Fruit fly (Drosophila melanogaster) whole organism, embryonic: ENCODE data around the gene CG13258.

Source experiments
- CG10543 ChIP-seq: fragments of 200-800 bp; sonication (Bioruptor generic); optimal IDR thresholded peaks from 3 replicates; lab custom pipeline; 2017; ENCODE audit warnings: missing biosample characterization, mild to moderate bottlenecking, missing genetic modification characterization, moderate library complexity
- CG11247 ChIP-seq: fragments of 200-800 bp; sonication (Bioruptor generic); IDR thresholded peaks from 2 replicates; pipeline ENCODE4 v1.3.6; 2022; ENCODE audit warnings: missing biosample characterization, missing genetic modification characterization
- CG13894 ChIP-seq: fragments of 200-800 bp; sonication (Bioruptor generic); optimal IDR thresholded peaks from 3 replicates; lab custom pipeline; 2018; ENCODE audit warnings: missing biosample characterization, mild to moderate bottlenecking, missing genetic modification characterization, moderate library complexity
- CG17186 ChIP-seq: fragments of 200-800 bp; sonication (Bioruptor generic); optimal IDR thresholded peaks from 3 replicates; lab custom pipeline; 2017; ENCODE audit warnings: missing biosample characterization, missing genetic modification reagents, missing genetic modification characterization
- CG1792 ChIP-seq: fragments of 200-800 bp; sonication (Bioruptor generic); optimal IDR thresholded peaks from 2 replicates; lab custom pipeline; 2016; ENCODE audit warnings: missing biosample characterization, missing genetic modification characterization
- CG18476 ChIP-seq: fragments of 200-800 bp; sonication (Bioruptor generic); optimal IDR thresholded peaks from 2 replicates; lab custom pipeline; 2016; ENCODE audit warnings: missing biosample characterization, mild to moderate bottlenecking, missing genetic modification characterization
- CG18764 ChIP-seq: fragments of 200-800 bp; sonication (Bioruptor generic); optimal IDR thresholded peaks from 3 replicates; lab custom pipeline; 2016; ENCODE audit warnings: missing biosample characterization, missing genetic modification characterization
- CG2202 ChIP-seq: fragments of 200-800 bp; sonication (Bioruptor generic); optimal IDR thresholded peaks from 2 replicates; lab custom pipeline; 2018; ENCODE audit warnings: missing biosample characterization, mild to moderate bottlenecking, missing genetic modification characterization
- CG2678 ChIP-seq: fragments of 200-800 bp; sonication (Bioruptor generic); optimal IDR thresholded peaks from 3 replicates; lab custom pipeline; 2019; ENCODE audit warnings: missing biosample characterization, mild to moderate bottlenecking, missing genetic modification characterization, moderate library complexity
- CG2875 ChIP-seq: fragments of 200-800 bp; sonication (Bioruptor generic); optimal IDR thresholded peaks from 2 replicates; lab custom pipeline; 2017; ENCODE audit warnings: missing biosample characterization, mild to moderate bottlenecking, missing genetic modification characterization, missing genetic modification reagents
- CG31441 ChIP-seq: fragments of 200-800 bp; sonication (Bioruptor generic); IDR thresholded peaks from 2 replicates; pipeline ENCODE4 v1.3.6; 2022; ENCODE audit warnings: missing biosample characterization, missing genetic modification characterization
- CG3407 ChIP-seq: fragments of 200-800 bp; sonication (Bioruptor generic); optimal IDR thresholded peaks from 2 replicates; lab custom pipeline; 2018; ENCODE audit warnings: missing biosample characterization, mild to moderate bottlenecking, missing genetic modification characterization
- CG34224 ChIP-seq: fragments of 200-800 bp; sonication (Bioruptor generic); IDR thresholded peaks from 3 replicates; pipeline ENCODE4 v1.3.6; 2022; ENCODE audit warnings: missing biosample characterization, missing genetic modification characterization; ENCODE audit not compliant: partially characterized antibody
- CG6683 ChIP-seq: fragments of 200-800 bp; sonication (Bioruptor generic); optimal IDR thresholded peaks from 2 replicates; lab custom pipeline; 2017; ENCODE audit warnings: missing biosample characterization, mild to moderate bottlenecking, missing genetic modification characterization, missing genetic modification reagents
- CG7987 ChIP-seq: fragments of 200-800 bp; sonication (Bioruptor generic); optimal IDR thresholded peaks from 2 replicates; lab custom pipeline; 2018; ENCODE audit warnings: missing biosample characterization, mild to moderate bottlenecking, missing genetic modification characterization, moderate library complexity
- CG8089 ChIP-seq: fragments of 200-800 bp; sonication (Bioruptor generic); optimal IDR thresholded peaks from 3 replicates; lab custom pipeline; 2016; ENCODE audit warnings: missing biosample characterization, missing genetic modification characterization
- CG8388 ChIP-seq: fragments of 200-800 bp; sonication (Bioruptor generic); optimal IDR thresholded peaks from 2 replicates; lab custom pipeline; 2019; ENCODE audit warnings: missing biosample characterization, mild to moderate bottlenecking, missing genetic modification characterization, moderate library complexity
- CG9609 ChIP-seq: fragments of 200-800 bp; sonication (Bioruptor generic); optimal IDR thresholded peaks from 3 replicates; lab custom pipeline; 2016; ENCODE audit warnings: missing biosample characterization, missing genetic modification characterization
- Chrac-16 ChIP-seq: fragments of 200-800 bp; sonication (Bioruptor generic); optimal IDR thresholded peaks from 3 replicates; lab custom pipeline; 2016; ENCODE audit warnings: missing biosample characterization, missing genetic modification characterization
- D ChIP-seq, 2 experiments: fragments of 200-800 bp in 1 of 2; fragments of >200 bp in 1 of 2; sonication (Bioruptor generic) in 1 of 2; optimal IDR thresholded peaks; 2 replicates in 1 of 2; 3 replicates in 1 of 2; lab custom pipeline; 2017; ENCODE audit warnings: mild to moderate bottlenecking in 1 of 2, missing biosample characterization in 1 of 2, missing genetic modification characterization in 1 of 2, missing genetic modification reagents in 1 of 2
- D19B ChIP-seq: fragments of 200-800 bp; sonication (Bioruptor generic); optimal IDR thresholded peaks from 2 replicates; lab custom pipeline; 2017; ENCODE audit warnings: missing biosample characterization, mild to moderate bottlenecking, missing genetic modification characterization
- Dll ChIP-seq: fragments of 200-800 bp; sonication (Bioruptor generic); IDR thresholded peaks from 4 replicates; pipeline ENCODE4 v1.3.6; 2022; ENCODE audit warnings: missing biosample characterization, missing genetic modification characterization; ENCODE audit not compliant: partially characterized antibody
- Doc2 ChIP-seq: fragments of 200-800 bp; sonication (Bioruptor generic); IDR thresholded peaks from 2 replicates; pipeline ENCODE4 v1.3.6; 2022; ENCODE audit warnings: missing biosample characterization, missing genetic modification characterization
- Dref ChIP-seq: fragments of 200-800 bp; sonication (Bioruptor generic); IDR thresholded peaks from 2 replicates; pipeline ENCODE4 v1.3.6; 2022; ENCODE audit warnings: missing biosample characterization, missing genetic modification characterization
- E2f2 ChIP-seq: fragments of 200-800 bp; sonication (Bioruptor generic); IDR thresholded peaks from 2 replicates; pipeline ENCODE4 v1.3.6; 2022; ENCODE audit warnings: missing biosample characterization, missing genetic modification characterization
- Lpt ChIP-seq: fragments of >200 bp; optimal IDR thresholded peaks from 2 replicates; lab custom pipeline; 2018; ENCODE audit warnings: missing biosample characterization, missing genetic modification characterization
- MTF-1 ChIP-seq: fragments of 200-800 bp; sonication (Bioruptor generic); optimal IDR thresholded peaks from 2 replicates; lab custom pipeline; 2018; ENCODE audit warnings: missing biosample characterization, mild to moderate bottlenecking, missing genetic modification characterization, borderline replicate concordance
- Max ChIP-seq: fragments of 200-800 bp; sonication (Bioruptor generic); optimal IDR thresholded peaks from 2 replicates; lab custom pipeline; 2016; ENCODE audit warnings: missing biosample characterization, mild to moderate bottlenecking, missing genetic modification characterization
- Myb ChIP-seq: fragments of 200-800 bp; sonication (Bioruptor generic); optimal IDR thresholded peaks from 2 replicates; lab custom pipeline; 2016; ENCODE audit warnings: missing biosample characterization, missing genetic modification characterization
- Neu2 ChIP-seq: fragments of 200-800 bp; sonication (Bioruptor generic); optimal IDR thresholded peaks from 3 replicates; lab custom pipeline; 2016; ENCODE audit warnings: missing biosample characterization, missing genetic modification characterization, borderline replicate concordance
- Oaz ChIP-seq: fragments of 200-800 bp; sonication (Bioruptor generic); IDR thresholded peaks from 2 replicates; pipeline ENCODE4 v1.3.6; 2022; ENCODE audit warnings: missing biosample characterization, missing genetic modification characterization
- Optix ChIP-seq: fragments of 200-800 bp; sonication (Bioruptor generic); IDR thresholded peaks from 3 replicates; pipeline ENCODE4 v1.3.6; 2022; ENCODE audit warnings: missing biosample characterization, missing genetic modification characterization
- Poxn ChIP-seq: fragments of 200-800 bp; sonication (Bioruptor generic); IDR thresholded peaks from 2 replicates; pipeline ENCODE4 v1.3.6; 2022; ENCODE audit warnings: missing biosample characterization, missing genetic modification characterization
- Sox100B ChIP-seq: fragments of 200-800 bp; sonication (Bioruptor generic); optimal IDR thresholded peaks from 3 replicates; lab custom pipeline; 2018; ENCODE audit warnings: missing biosample characterization, mild to moderate bottlenecking, missing genetic modification characterization
- ac ChIP-seq: fragments of 200-800 bp; sonication (Bioruptor generic); optimal IDR thresholded peaks from 3 replicates; lab custom pipeline; 2017; ENCODE audit warnings: missing biosample characterization, mild to moderate bottlenecking, missing genetic modification characterization
- chinmo ChIP-seq: fragments of 200-800 bp; sonication (Bioruptor generic); IDR thresholded peaks from 4 replicates; pipeline ENCODE4 v1.3.6; 2022; ENCODE audit warnings: missing biosample characterization, missing genetic modification characterization; ENCODE audit not compliant: partially characterized antibody
- crc ChIP-seq: fragments of 200-800 bp; sonication (Bioruptor generic); optimal IDR thresholded peaks from 2 replicates; lab custom pipeline; 2016; ENCODE audit warnings: missing biosample characterization, missing genetic modification characterization
- da ChIP-seq: fragments of 200-800 bp; sonication (Bioruptor generic); optimal IDR thresholded peaks from 2 replicates; lab custom pipeline; 2016; ENCODE audit warnings: missing biosample characterization, missing genetic modification characterization
- danr ChIP-seq: fragments of 200-800 bp; sonication (Bioruptor generic); IDR thresholded peaks from 2 replicates; pipeline ENCODE4 v1.3.6; 2022; ENCODE audit warnings: missing biosample characterization, missing genetic modification characterization
- dm ChIP-seq: fragments of 200-800 bp; sonication (Bioruptor generic); optimal IDR thresholded peaks from 3 replicates; lab custom pipeline; 2016; ENCODE audit warnings: missing biosample characterization, missing genetic modification characterization
- ems ChIP-seq: fragments of 200-800 bp; sonication (Bioruptor generic); optimal IDR thresholded peaks from 3 replicates; lab custom pipeline; 2016; ENCODE audit warnings: missing biosample characterization, missing genetic modification characterization
- ewg ChIP-seq: fragments of 200-800 bp; sonication (Bioruptor generic); optimal IDR thresholded peaks from 3 replicates; lab custom pipeline; 2017; ENCODE audit warnings: mild to moderate bottlenecking, missing biosample characterization, missing genetic modification reagents, missing genetic modification characterization
- fd3F ChIP-seq: fragments of 200-800 bp; sonication (Bioruptor generic); optimal IDR thresholded peaks from 2 replicates; lab custom pipeline; 2018; ENCODE audit warnings: missing biosample characterization, mild to moderate bottlenecking, missing genetic modification characterization, moderate library complexity
- gt ChIP-seq: fragments of 200-800 bp; sonication (Bioruptor generic); IDR thresholded peaks from 2 replicates; pipeline ENCODE4 v1.3.6; 2022; ENCODE audit warnings: missing biosample characterization, missing genetic modification characterization
- lola ChIP-seq, 3 experiments: fragments of >200 bp in 2 of 3; fragments of 200-800 bp in 1 of 3; sonication (Bioruptor generic) in 1 of 3; optimal IDR thresholded peaks; 2 replicates each; lab custom pipeline; 2017 to 2019; ENCODE audit warnings: missing biosample characterization in 3 of 3, missing genetic modification characterization in 3 of 3, mild to moderate bottlenecking in 1 of 3, moderate library complexity in 1 of 3
- oc ChIP-seq: fragments of 200-800 bp; sonication (Bioruptor generic); optimal IDR thresholded peaks from 2 replicates; lab custom pipeline; 2018; ENCODE audit warnings: missing biosample characterization, mild to moderate bottlenecking, missing genetic modification characterization, moderate library complexity
- onecut ChIP-seq: fragments of 200-800 bp; sonication (Bioruptor generic); IDR thresholded peaks from 2 replicates; pipeline ENCODE4 v1.3.6; 2022; ENCODE audit warnings: missing biosample characterization, missing genetic modification characterization
- pb ChIP-seq: fragments of 200-800 bp; sonication (Bioruptor generic); optimal IDR thresholded peaks from 3 replicates; lab custom pipeline; 2016; ENCODE audit warnings: missing biosample characterization, missing genetic modification characterization
- rib ChIP-seq: fragments of 200-800 bp; sonication (Bioruptor generic); IDR thresholded peaks from 2 replicates; pipeline ENCODE4 v1.3.6; 2022; ENCODE audit warnings: missing biosample characterization, missing genetic modification characterization
- yki ChIP-seq: fragments of >200 bp; optimal IDR thresholded peaks from 3 replicates; lab custom pipeline; 2018

The CG13258 gene

DNA sequence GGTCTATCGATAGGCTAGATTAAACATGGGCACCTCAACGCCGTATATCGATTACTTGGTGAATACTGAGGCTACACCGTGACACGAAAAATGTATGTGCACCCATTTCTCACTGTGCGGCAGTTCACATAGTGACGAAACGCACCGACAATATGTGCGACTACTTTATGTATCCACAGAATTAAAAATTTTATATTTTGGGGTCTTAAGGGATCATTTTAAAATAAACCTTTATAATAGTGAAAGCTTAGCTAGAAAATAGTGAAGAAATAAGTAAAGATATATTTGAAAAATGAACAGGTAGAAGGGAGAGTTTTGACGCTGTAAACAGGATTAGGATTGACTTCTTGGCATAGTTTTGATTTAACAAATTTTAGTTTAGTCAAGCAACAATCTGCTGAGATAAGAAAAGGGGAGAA, 36.3 kb upstream of the CG13258 start, which contains the start of gene mRpL4 (continued):
- no peak for TF ChIP-seq CG2202 (tag; lab: Kevin White, UChicago)
- TF ChIP-seq Dref: peak; percentile 97
- TF ChIP-seq Myb (GFP tag; lab: Kevin White, UChicago): peak; percentile 55
- TF ChIP-seq yki (lab: Kevin White, UChicago): no peak
- 0 out of 2 replicates have a peak, but pooled peaks have one; percentile 23 for TF ChIP-seq onecut (GFP tag; lab: Robert Waterston, UW)
- no peak for TF ChIP-seq CG2678 (tag; lab: Kevin White, UChicago)
- peak; percentile 70 for TF ChIP-seq CG11247 (GFP tag; lab: Robert Waterston, UW)
- TF ChIP-seq Sox100B (GFP tag; lab: Kevin White, UChicago): peak; percentile 30
- TF ChIP-seq gt (GFP tag; lab: Robert Waterston, UW): no peak
- TF ChIP-seq chinmo (GFP tag; lab: Robert Waterston, UW): peak; percentile 98
- TF ChIP-seq D (optimal IDR thresholded peaks at IDR 0.05; lab: Kevin White, UChicago): no peak
- TF ChIP-seq D (GFP tag; optimal IDR thresholded peaks at IDR 0.05; lab: Kevin White, UChicago): no peak
- TF ChIP-seq Lpt: no peak
- peak; percentile 32 for TF ChIP-seq CG2875 (GFP tag; lab: Kevin White, UChicago)
- no peak for TF ChIP-seq ac
- TF ChIP-seq Dll: peak; percentile 99
- peak; percentile 14 for TF ChIP-seq D19B (GFP tag; lab: Kevin White, UChicago)
- peak; percentile 53; the same call in 1 of the 2 replicates for TF ChIP-seq E2f2 (GFP tag; lab: Robert Waterston, UW)
- no peak for TF ChIP-seq CG3407 (GFP tag; lab: Kevin White, UChicago)
- peak; percentile 58 for TF ChIP-seq Oaz
- no peak for TF ChIP-seq Doc2 (GFP tag; lab: Robert Waterston, UW)
- TF ChIP-seq crc (GFP tag; lab: Kevin White, UChicago): peak; percentile 49
- no peak for TF ChIP-seq CG1792 (GFP tag; lab: Kevin White, UChicago)
- peak; percentile 79 for TF ChIP-seq dm (GFP tag; lab: Kevin White, UChicago)
- TF ChIP-seq lola (GFP tag; optimal IDR thresholded peaks at IDR 0.05; lab: Kevin White, UChicago): peak in 1 of 3 experiments; percentile 47
- TF ChIP-seq CG6683 (GFP tag; lab: Kevin White, UChicago): no peak
- peak; percentile 46 for TF ChIP-seq CG18764 (GFP tag; lab: Kevin White, UChicago)
- TF ChIP-seq CG8388: peak; percentile 49
- TF ChIP-seq Neu2 (GFP tag; lab: Kevin White, UChicago): no peak
- TF ChIP-seq CG34224 (GFP tag; lab: Robert Waterston, UW): peak; percentile 99
- no peak for TF ChIP-seq MTF-1 (GFP tag; lab: Kevin White, UChicago)
- TF ChIP-seq ewg: peak; percentile 9
- TF ChIP-seq ems (GFP tag; lab: Kevin White, UChicago): peak; percentile 68
- TF ChIP-seq CG13894: peak; percentile 59
- TF ChIP-seq pb (GFP tag; lab: Kevin White, UChicago): peak; percentile 52
- TF ChIP-seq CG18476: peak; percentile 43
- peak; percentile 71 for TF ChIP-seq CG8089 (GFP tag; lab: Kevin White, UChicago)
- peak; percentile 25 for TF ChIP-seq CG10543 (GFP tag; lab: Kevin White, UChicago)
- peak; percentile 39; the same call in 2 of the 3 replicates for TF ChIP-seq Optix (GFP tag; lab: Robert Waterston, UW)
- TF ChIP-seq CG7987 (GFP tag; lab: Kevin White, UChicago): peak; percentile 8
- TF ChIP-seq Max (GFP tag; lab: Kevin White, UChicago): no peak
- TF ChIP-seq fd3F (GFP tag; lab: Kevin White, UChicago): peak; percentile 22
- no peak for TF ChIP-seq CG31441
- no peak for TF ChIP-seq danr
- no peak for TF ChIP-seq da
- peak; percentile 75 for TF ChIP-seq CG9609
- TF ChIP-seq Poxn (GFP tag; lab: Robert Waterston, UW): no peak
- no peak for TF ChIP-seq rib (GFP tag; lab: Robert Waterston, UW)
- TF ChIP-seq Chrac-16 (GFP tag; lab: Kevin White, UChicago): peak; percentile 76
- peak; percentile 33 for TF ChIP-seq oc (tag; lab: Kevin White, UChicago)
- TF ChIP-seq CG17186 (GFP tag; lab: Kevin White, UChicago): peak; percentile 84
